Fruit fly (Drosophila melanogaster) whole organism, embryonic: ENCODE data around the gene bsf.

Experiments used
- ATbp ChIP-seq: fragments of 200-800 bp; sonication (Bioruptor generic); optimal IDR thresholded peaks from 2 replicates; lab custom pipeline; 2017; ENCODE audit warnings: missing biosample characterization, mild to moderate bottlenecking, missing genetic modification characterization, missing genetic modification reagents
- CG10209 ChIP-seq: fragments of 200-800 bp; sonication (Bioruptor generic); optimal IDR thresholded peaks from 3 replicates; lab custom pipeline; 2017; ENCODE audit warnings: missing biosample characterization, mild to moderate bottlenecking, missing genetic modification characterization, missing genetic modification reagents
- CG10565 ChIP-seq: fragments of 200-800 bp; sonication (Bioruptor generic); optimal IDR thresholded peaks from 3 replicates; lab custom pipeline; 2016; ENCODE audit warnings: missing biosample characterization, mild to moderate bottlenecking, missing genetic modification characterization
- CG10959 ChIP-seq: fragments of 200-800 bp; sonication (Bioruptor generic); IDR thresholded peaks from 2 replicates; pipeline ENCODE4 v1.3.6; 2022; ENCODE audit warnings: missing biosample characterization, missing genetic modification characterization
- CG11093 ChIP-seq: fragments of 200-800 bp; sonication (Bioruptor generic); IDR thresholded peaks from 3 replicates; pipeline ENCODE4 v1.3.6; 2022; ENCODE audit warnings: missing biosample characterization, missing genetic modification characterization
- CG11696 ChIP-seq: fragments of 200-800 bp; sonication (Bioruptor generic); IDR thresholded peaks from 2 replicates; pipeline ENCODE4 v1.3.6; 2022; ENCODE audit warnings: missing biosample characterization, missing genetic modification characterization
- CG12299 ChIP-seq: fragments of 200-800 bp; sonication (Bioruptor generic); optimal IDR thresholded peaks from 2 replicates; lab custom pipeline; 2018; ENCODE audit warnings: missing biosample characterization, mild to moderate bottlenecking, missing genetic modification characterization
- CG14050 ChIP-seq: fragments of 200-800 bp; sonication (Bioruptor generic); IDR thresholded peaks from 3 replicates; pipeline ENCODE4 v1.3.6; 2022; ENCODE audit warnings: missing biosample characterization, missing genetic modification characterization
- CG14710 ChIP-seq: fragments of 200-800 bp; sonication (Bioruptor generic); optimal IDR thresholded peaks from 3 replicates; lab custom pipeline; 2019; ENCODE audit warnings: missing biosample characterization, mild to moderate bottlenecking, missing genetic modification characterization, moderate library complexity
- CG1529 ChIP-seq: fragments of 200-800 bp; sonication (Bioruptor generic); optimal IDR thresholded peaks from 3 replicates; lab custom pipeline; 2018; ENCODE audit warnings: missing biosample characterization, missing genetic modification characterization
- CG17359 ChIP-seq: fragments of 200-800 bp; sonication (Bioruptor generic); optimal IDR thresholded peaks from 3 replicates; lab custom pipeline; 2018; ENCODE audit warnings: missing biosample characterization, mild to moderate bottlenecking, missing genetic modification characterization, moderate library complexity
- CG31365 ChIP-seq: fragments of 200-800 bp; sonication (Bioruptor generic); optimal IDR thresholded peaks from 2 replicates; lab custom pipeline; 2018; ENCODE audit warnings: missing biosample characterization, mild to moderate bottlenecking, missing genetic modification characterization
- CG33213 ChIP-seq: fragments of 200-800 bp; sonication (Bioruptor generic); optimal IDR thresholded peaks from 3 replicates; lab custom pipeline; 2016; ENCODE audit warnings: missing biosample characterization, missing genetic modification characterization
- CG5180 ChIP-seq: fragments of 200-800 bp; sonication (Bioruptor generic); optimal IDR thresholded peaks from 3 replicates; lab custom pipeline; 2017; ENCODE audit warnings: missing biosample characterization, missing genetic modification characterization, mild to moderate bottlenecking, moderate library complexity, missing genetic modification reagents
- CG6254 ChIP-seq: fragments of 200-800 bp; sonication (Bioruptor generic); optimal IDR thresholded peaks from 3 replicates; lab custom pipeline; 2017; ENCODE audit warnings: mild to moderate bottlenecking, missing biosample characterization, missing genetic modification reagents, missing genetic modification characterization
- CG8281 ChIP-seq: fragments of 200-800 bp; sonication (Bioruptor generic); optimal IDR thresholded peaks from 2 replicates; lab custom pipeline; 2018; ENCODE audit warnings: missing biosample characterization, mild to moderate bottlenecking, missing genetic modification characterization, moderate library complexity
- Dbx ChIP-seq: fragments of 200-800 bp; sonication (Bioruptor generic); IDR thresholded peaks from 3 replicates; pipeline ENCODE4 v1.3.6; 2022; ENCODE audit warnings: missing biosample characterization, missing genetic modification characterization
- Dip3 ChIP-seq: fragments of 200-800 bp; sonication (Bioruptor generic); optimal IDR thresholded peaks from 3 replicates; lab custom pipeline; 2016; ENCODE audit warnings: missing biosample characterization, missing genetic modification characterization
- HLH3B ChIP-seq: fragments of 200-800 bp; sonication (Bioruptor generic); IDR thresholded peaks from 2 replicates; pipeline ENCODE4 v1.3.6; 2022; ENCODE audit warnings: missing biosample characterization, missing genetic modification characterization
- HLHmδ ChIP-seq: fragments of 200-800 bp; sonication (Bioruptor generic); optimal IDR thresholded peaks from 2 replicates; lab custom pipeline; 2018; ENCODE audit warnings: missing biosample characterization, mild to moderate bottlenecking, missing genetic modification characterization, moderate library complexity
- Hr78 ChIP-seq, 2 experiments: fragments of 200-800 bp in 1 of 2; fragments of >200 bp in 1 of 2; sonication (Bioruptor generic) in 1 of 2; optimal IDR thresholded peaks; 2 replicates each; lab custom pipeline; 2017 to 2019; ENCODE audit warnings: missing biosample characterization in 2 of 2, missing genetic modification characterization in 2 of 2, mild to moderate bottlenecking in 1 of 2, moderate library complexity in 1 of 2
- Med ChIP-seq: fragments of 200-800 bp; sonication (Bioruptor generic); peaks from one replicate; lab custom pipeline; 2016; ENCODE audit warnings: missing biosample characterization, missing genetic modification characterization, mild to moderate bottlenecking, inconsistent platforms, moderate library complexity
- Rfx ChIP-seq: fragments of 200-800 bp; sonication (Bioruptor generic); IDR thresholded peaks from 2 replicates; pipeline ENCODE4 v1.3.6; 2022; ENCODE audit warnings: missing biosample characterization, missing genetic modification characterization
- Rx ChIP-seq: fragments of 200-800 bp; sonication (Bioruptor generic); IDR thresholded peaks from 2 replicates; pipeline ENCODE4 v1.3.6; 2022; ENCODE audit warnings: missing biosample characterization, missing genetic modification characterization
- Sry-β ChIP-seq: fragments of 200-800 bp; sonication (Bioruptor generic); optimal IDR thresholded peaks from 2 replicates; lab custom pipeline; 2018; ENCODE audit warnings: missing biosample characterization, mild to moderate bottlenecking, missing genetic modification characterization, moderate library complexity
- ac ChIP-seq: fragments of 200-800 bp; sonication (Bioruptor generic); optimal IDR thresholded peaks from 3 replicates; lab custom pipeline; 2017; ENCODE audit warnings: missing biosample characterization, mild to moderate bottlenecking, missing genetic modification characterization
- aop ChIP-seq: fragments of 200-800 bp; sonication (Bioruptor generic); IDR thresholded peaks from 2 replicates; pipeline ENCODE4 v1.3.6; 2022; ENCODE audit warnings: missing biosample characterization, missing genetic modification characterization
- ci ChIP-seq: fragments of 200-800 bp; sonication (Bioruptor generic); IDR thresholded peaks from 3 replicates; pipeline ENCODE4 v1.3.6; 2022; ENCODE audit warnings: missing biosample characterization, missing genetic modification characterization
- eve ChIP-seq, 2 experiments: fragments of >200 bp; optimal IDR thresholded peaks; 2 replicates each; lab custom pipeline; 2017; ENCODE audit warnings: missing biosample characterization in 2 of 2, missing genetic modification characterization in 2 of 2
- exex ChIP-seq: fragments of 200-800 bp; sonication (Bioruptor generic); optimal IDR thresholded peaks from 4 replicates; lab custom pipeline; 2018; ENCODE audit warnings: missing biosample characterization, mild to moderate bottlenecking, missing genetic modification characterization, moderate library complexity
- gem ChIP-seq: fragments of 200-800 bp; sonication (Bioruptor generic); optimal IDR thresholded peaks from 2 replicates; lab custom pipeline; 2019; ENCODE audit warnings: missing biosample characterization, mild to moderate bottlenecking, missing genetic modification characterization, moderate library complexity
- gro ChIP-seq: fragments of 200-800 bp; sonication (Bioruptor generic); optimal IDR thresholded peaks from 2 replicates; lab custom pipeline; 2016; ENCODE audit warnings: missing biosample characterization, missing genetic modification characterization
- insv ChIP-seq, 2 experiments: fragments of 200-800 bp; sonication (Bioruptor generic); optimal IDR thresholded peaks; 3 replicates each; lab custom pipeline; 2016 to 2018; ENCODE audit warnings: missing biosample characterization in 2 of 2, missing genetic modification characterization in 2 of 2
- ken ChIP-seq: fragments of 200-800 bp; sonication (Bioruptor generic); IDR thresholded peaks from 3 replicates; pipeline ENCODE4 v1.3.6; 2022; ENCODE audit warnings: missing biosample characterization, missing genetic modification characterization
- org-1 ChIP-seq: fragments of 200-800 bp; sonication (Bioruptor generic); optimal IDR thresholded peaks from 2 replicates; lab custom pipeline; 2017; ENCODE audit warnings: missing biosample characterization, missing genetic modification characterization
- otp ChIP-seq: fragments of 200-800 bp; sonication (Bioruptor generic); IDR thresholded peaks from 3 replicates; pipeline ENCODE4, ENCODE4 v1.3.6; 2022; ENCODE audit warnings: missing biosample characterization, missing genetic modification characterization
- pan ChIP-seq, 4 experiments: fragments of >200 bp in 3 of 4; fragments of 200-800 bp in 1 of 4; sonication (Bioruptor generic) in 1 of 4; optimal IDR thresholded peaks in 3 of 4; IDR thresholded peaks in 1 of 4; 2 replicates each; pipeline versions ENCODE4 v1.3.6 to Lab custom; 2017 to 2022; ENCODE audit warnings: missing biosample characterization in 2 of 4, missing genetic modification characterization in 2 of 4, mixed read lengths in 1 of 4
- phol ChIP-seq: fragments of 200-800 bp; sonication (Bioruptor generic); optimal IDR thresholded peaks from 3 replicates; lab custom pipeline; 2018; ENCODE audit warnings: missing biosample characterization, mild to moderate bottlenecking, missing genetic modification characterization, moderate library complexity
- sc ChIP-seq, 3 experiments: fragments of >200 bp in 2 of 3; fragments of 200-800 bp in 1 of 3; sonication (Bioruptor generic) in 1 of 3; optimal IDR thresholded peaks; 2 replicates in 2 of 3; 3 replicates in 1 of 3; lab custom pipeline; 2017; ENCODE audit warnings: mild to moderate bottlenecking in 1 of 3, missing biosample characterization in 1 of 3, missing genetic modification characterization in 1 of 3, missing genetic modification reagents in 1 of 3
- sim ChIP-seq: fragments of 200-800 bp; sonication (Bioruptor generic); IDR thresholded peaks from 2 replicates; pipeline ENCODE4 v1.3.6; 2022; ENCODE audit warnings: missing biosample characterization, missing genetic modification characterization
- sisA ChIP-seq: fragments of 200-800 bp; sonication (Bioruptor generic); IDR thresholded peaks from 2 replicates; pipeline ENCODE4 v1.3.6; 2022; ENCODE audit warnings: missing biosample characterization, missing genetic modification characterization
- stc ChIP-seq: fragments of 200-800 bp; sonication (Bioruptor generic); IDR thresholded peaks from 2 replicates; pipeline ENCODE4 v1.3.6; 2022; ENCODE audit warnings: missing biosample characterization, missing genetic modification characterization
- tx ChIP-seq: fragments of 200-800 bp; sonication (Bioruptor generic); optimal IDR thresholded peaks from 2 replicates; lab custom pipeline; 2016; ENCODE audit warnings: missing biosample characterization, missing genetic modification characterization
- wek ChIP-seq: fragments of 200-800 bp; sonication (Bioruptor generic); optimal IDR thresholded peaks from 3 replicates; lab custom pipeline; 2018; ENCODE audit warnings: missing biosample characterization, mild to moderate bottlenecking, missing genetic modification characterization, moderate library complexity
- zen ChIP-seq: fragments of 200-800 bp; sonication (Bioruptor generic); optimal IDR thresholded peaks from 3 replicates; lab custom pipeline; 2018; ENCODE audit warnings: missing biosample characterization, mild to moderate bottlenecking, missing genetic modification characterization, moderate library complexity

Gene bsf

DNA sequence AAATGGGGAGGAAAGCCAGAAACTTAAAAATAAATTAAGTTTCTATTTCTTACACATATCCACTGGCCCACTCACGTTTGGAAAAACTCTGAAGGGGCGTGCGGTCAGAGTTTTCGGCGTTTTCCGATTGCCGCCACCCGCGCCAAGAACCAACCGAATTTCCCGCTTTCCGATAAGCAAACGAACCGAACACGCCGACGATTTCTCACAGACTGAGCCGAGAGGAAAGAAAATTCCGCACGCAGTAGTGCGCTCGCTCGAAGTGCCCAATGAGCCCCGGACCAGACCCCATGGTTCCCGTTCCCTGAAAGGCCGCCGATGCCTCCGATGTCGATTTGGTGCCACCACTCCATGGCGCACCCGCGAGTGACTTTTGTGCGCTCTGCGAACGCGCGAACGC lies 49.4 kb upstream of the bsf start, which contains the start of gene kon (continued):
- no peak for TF ChIP-seq CG6254 (GFP tag; lab: Kevin White, UChicago)
- TF ChIP-seq Rx (GFP tag; lab: Robert Waterston, UW) = 0 out of 2 replicates have a peak, but pooled peaks have one; percentile 11
- peak; percentile 66 for TF ChIP-seq Med (GFP tag; lab: Kevin White, UChicago)
- TF ChIP-seq Rfx (GFP tag; lab: Robert Waterston, UW) = peak; percentile 28; the same call in 1 of the 2 replicates

DNA sequence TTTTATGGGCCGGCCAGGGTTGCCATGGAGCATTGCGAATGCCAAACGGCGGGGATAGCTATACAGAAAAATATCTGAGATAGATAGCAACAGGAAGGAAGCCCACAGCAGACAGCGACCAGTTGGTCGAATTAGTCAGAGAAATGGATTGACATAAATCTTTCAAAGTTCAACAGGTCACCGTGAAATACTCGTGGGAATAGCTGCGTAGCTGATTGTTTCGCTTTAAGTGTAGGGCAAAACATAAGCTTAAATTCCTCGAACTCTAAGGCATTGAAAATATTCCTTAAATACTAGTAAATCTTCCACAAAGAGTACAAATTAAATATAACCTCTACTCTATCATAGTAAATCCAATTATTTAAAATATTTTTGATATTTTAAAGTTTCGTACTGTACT lies 45.5 kb upstream of the bsf start:
- no peak for TF ChIP-seq tx
- TF ChIP-seq Dip3 (GFP tag; lab: Kevin White, UChicago) = no peak
- no peak for TF ChIP-seq sim (GFP tag; lab: Robert Waterston, UW)
- no peak for TF ChIP-seq HLH3B (GFP tag; lab: Robert Waterston, UW)
- no peak for TF ChIP-seq CG8281 (tag; lab: Kevin White, UChicago)
- TF ChIP-seq insv (GFP tag; optimal IDR thresholded peaks at IDR 0.05; lab: Kevin White, UChicago) = no peak
- peak; percentile 12 for TF ChIP-seq gem (tag; lab: Kevin White, UChicago)
- TF ChIP-seq phol (tag; lab: Kevin White, UChicago) = peak; percentile 13
- peak in 1 of 2 experiments; percentile 75 for TF ChIP-seq Hr78 (GFP tag; optimal IDR thresholded peaks at IDR 0.05; lab: Kevin White, UChicago)
- TF ChIP-seq eve (GFP tag; optimal IDR thresholded peaks at IDR 0.05; lab: Kevin White, UChicago) = peak in 1 of 2 experiments; percentile 41

dm6 chr2L:18496834-18497233 lies 42.4 kb upstream of the bsf start:
- no peak for TF ChIP-seq Dbx
- TF ChIP-seq CG1529 = peak; percentile 48
- TF ChIP-seq CG12299 (tag; lab: Kevin White, UChicago) = no peak
- peak; percentile 18; the same call in 1 of the 3 replicates for TF ChIP-seq CG11093 (GFP tag; lab: Robert Waterston, UW)
- no peak for TF ChIP-seq gro (GFP tag; lab: Kevin White, UChicago)
- TF ChIP-seq stc (GFP tag; lab: Robert Waterston, UW) = 0 out of 2 replicates have a peak, but pooled peaks have one; percentile 36
- peak; percentile 59 for TF ChIP-seq wek (GFP tag; lab: Kevin White, UChicago)
- TF ChIP-seq ac (GFP tag; lab: Kevin White, UChicago) = peak; percentile 48
- peak; percentile 8 for TF ChIP-seq CG31365
- TF ChIP-seq sc (optimal IDR thresholded peaks at IDR 0.05; lab: Kevin White, UChicago) = no peak
- TF ChIP-seq sc (GFP tag; optimal IDR thresholded peaks at IDR 0.05; lab: Kevin White, UChicago) = peak; percentile 26
- TF ChIP-seq CG10565 (GFP tag; lab: Kevin White, UChicago) = no peak
- TF ChIP-seq CG11696 (GFP tag; lab: Robert Waterston, UW) = no peak
- TF ChIP-seq aop = no peak
- no peak for TF ChIP-seq pan (optimal IDR thresholded peaks at IDR 0.05; lab: Kevin White, UChicago)
- TF ChIP-seq pan (GFP tag; optimal IDR thresholded peaks at IDR 0.05 in 1 of 2, IDR thresholded peaks at IDR 0.05 in 1 of 2) = no peak
- peak; percentile 0 for TF ChIP-seq CG33213
- TF ChIP-seq Sry-β = peak; percentile 19
- TF ChIP-seq exex = no peak
- 0 out of 3 replicates have a peak, but pooled peaks have one; percentile 14 for TF ChIP-seq ken (GFP tag; lab: Robert Waterston, UW)
- TF ChIP-seq sisA (GFP tag; lab: Robert Waterston, UW) = no peak
- no peak for TF ChIP-seq CG10959 (GFP tag; lab: Robert Waterston, UW)
- peak; percentile 47 for TF ChIP-seq HLHmδ (GFP tag; lab: Kevin White, UChicago)
- TF ChIP-seq HLH3B (GFP tag; lab: Robert Waterston, UW) = peak; percentile 25; the same call in 1 of the 2 replicates
- TF ChIP-seq CG17359 (tag; lab: Kevin White, UChicago) = peak; percentile 53
- peak; percentile 37; the same call in 1 of the 3 replicates for TF ChIP-seq otp (GFP tag; lab: Robert Waterston, UW)
- TF ChIP-seq ci (GFP tag; lab: Robert Waterston, UW) = peak; percentile 66; the same call in 2 of the 3 replicates
- TF ChIP-seq ATbp (GFP tag; lab: Kevin White, UChicago) = peak; percentile 84
- TF ChIP-seq org-1 (GFP tag; lab: Kevin White, UChicago) = peak; percentile 23
- TF ChIP-seq CG14710 = peak; percentile 17
- peak; percentile 17 for TF ChIP-seq CG10209 (GFP tag; lab: Kevin White, UChicago)
- peak; percentile 38 for TF ChIP-seq zen
- TF ChIP-seq CG6254 (GFP tag; lab: Kevin White, UChicago) = peak; percentile 26
- no peak for TF ChIP-seq CG14050 (GFP tag; lab: Robert Waterston, UW)
- TF ChIP-seq CG5180 (GFP tag; lab: Kevin White, UChicago) = peak; percentile 26
